Fruit fly (Drosophila melanogaster) whole organism, wandering third instar larva: ENCODE data around the gene Con.

ENCODE experiments used
- Abd-B ChIP-seq: fragments of >200 bp; optimal IDR thresholded peaks from 2 replicates; lab custom pipeline; 2017; ENCODE audit warnings: missing biosample characterization, missing genetic modification characterization
- Dfd ChIP-seq: fragments of >200 bp; optimal IDR thresholded peaks from 2 replicates; lab custom pipeline; 2017; ENCODE audit warnings: missing biosample characterization, missing genetic modification characterization
- Hnf4 ChIP-seq: fragments of 200-800 bp; sonication (Bioruptor generic); optimal IDR thresholded peaks from 2 replicates; lab custom pipeline; 2016; ENCODE audit warnings: missing biosample characterization, mild to moderate bottlenecking, missing genetic modification characterization
- Hr78 ChIP-seq: fragments of >200 bp; optimal IDR thresholded peaks from 2 replicates; lab custom pipeline; 2017; ENCODE audit warnings: missing biosample characterization, missing genetic modification characterization
- Hr83 ChIP-seq: fragments of 200-300 bp; sonication (Bioruptor generic); optimal IDR thresholded peaks from 2 replicates; lab custom pipeline; 2016; ENCODE audit warnings: missing biosample characterization, mild to moderate bottlenecking, missing genetic modification characterization, moderate library complexity; ENCODE audit not compliant: poor library complexity, severe bottlenecking
- Myc ChIP-seq: fragments of >200 bp; optimal IDR thresholded peaks from 2 replicates; lab custom pipeline; 2017
- dsf ChIP-seq: sonication (Bioruptor generic); optimal IDR thresholded peaks from 2 replicates; lab custom pipeline; 2016; ENCODE audit warnings: missing biosample characterization, missing genetic modification characterization, borderline replicate concordance
- foxo ChIP-seq, 2 experiments: fragments of 200-800 bp; sonication (Bioruptor generic); optimal IDR thresholded peaks; 2 replicates in 1 of 2; 3 replicates in 1 of 2; lab custom pipeline; 2016 to 2017; ENCODE audit warnings: missing biosample characterization in 2 of 2, missing genetic modification characterization in 2 of 2
- h ChIP-seq: fragments of 200-800 bp; sonication (Bioruptor generic); optimal IDR thresholded peaks from 3 replicates; lab custom pipeline; 2016; ENCODE audit warnings: missing biosample characterization, mild to moderate bottlenecking, missing genetic modification characterization
- lola ChIP-seq: fragments of >200 bp; optimal IDR thresholded peaks from 2 replicates; lab custom pipeline; 2017; ENCODE audit warnings: missing biosample characterization, missing genetic modification characterization
- pan ChIP-seq: fragments of >200 bp; optimal IDR thresholded peaks from 2 replicates; lab custom pipeline; 2017
- psq ChIP-seq: fragments of 200-800 bp; sonication (Bioruptor generic); optimal IDR thresholded peaks from 3 replicates; lab custom pipeline; 2017; ENCODE audit warnings: missing biosample characterization, mild to moderate bottlenecking, missing genetic modification characterization, moderate library complexity
- usp ChIP-seq: fragments of >200 bp; optimal IDR thresholded peaks from 2 replicates; lab custom pipeline; 2017; ENCODE audit warnings: missing biosample characterization, missing genetic modification characterization

- TF ChIP-seq usp (GFP tag; lab: Kevin White, UChicago), result no peak
- no peak for TF ChIP-seq Hr78
- no peak for TF ChIP-seq Myc (lab: Kevin White, UChicago)
- TF ChIP-seq Abd-B, result no peak
- TF ChIP-seq lola, result no peak
- TF ChIP-seq psq (GFP tag; lab: Kevin White, UChicago), result peak; percentile 13
- no peak for TF ChIP-seq h
- no peak for TF ChIP-seq pan (lab: Kevin White, UChicago)
- TF ChIP-seq Hr83 (GFP tag; lab: Kevin White, UChicago), result no peak
- no peak for TF ChIP-seq Hnf4 (GFP tag; lab: Kevin White, UChicago)
- TF ChIP-seq foxo (GFP tag; optimal IDR thresholded peaks at IDR 0.05; lab: Kevin White, UChicago), result no peak
- TF ChIP-seq Dfd (GFP tag; lab: Kevin White, UChicago), result no peak
- no peak for TF ChIP-seq dsf (GFP tag; lab: Kevin White, UChicago)
Measured at dm6 chr3L:4976059-4976823, 102.6 kb downstream of the Con start.
